Comparison of ENCODE assay signal across 7 worm cellular contexts in genomic region chrV:14734187-14734765, ce11.
TF ChIP-seq lines count a peak whose summit lies in the region.

unc-61 (minus strand) TSS chrV:14734237.

TF ChIP-seq in whole organism, L1 larva, 84 proteins besides CTCF, POLR2A, EP300 and RAD21 (continues in another document):
- no peak for TF ChIP-seq sox-4 (tag; optimal IDR thresholded peaks at IDR 0.05; lab: Kevin White, UChicago)
- TF ChIP-seq nhr-11 (tag; optimal IDR thresholded peaks at IDR 0.05; lab: Kevin White, UChicago), result no peak
- no peak for TF ChIP-seq hpl-2 (GFP tag; optimal IDR thresholded peaks at IDR 0.05; lab: Kevin White, UChicago)
- TF ChIP-seq sptf-1 (tag; optimal IDR thresholded peaks at IDR 0.05; lab: Kevin White, UChicago), result no peak
- no peak for TF ChIP-seq ztf-11 (tag; optimal IDR thresholded peaks at IDR 0.05; lab: Kevin White, UChicago)
- TF ChIP-seq Y116A8C.19 (tag; optimal IDR thresholded peaks at IDR 0.05; lab: Kevin White, UChicago; ENCODE audit: borderline replicate concordance), result no peak
- TF ChIP-seq nhr-12 (tag; optimal IDR thresholded peaks at IDR 0.05; lab: Kevin White, UChicago), result no peak
- no peak for TF ChIP-seq pax-3 (tag; optimal IDR thresholded peaks at IDR 0.05; lab: Kevin White, UChicago)
- no peak for TF ChIP-seq hlh-17 (GFP tag; optimal IDR thresholded peaks at IDR 0.05; lab: Kevin White, UChicago; ENCODE audit: borderline replicate concordance)
- no peak for TF ChIP-seq unc-30 (tag; optimal IDR thresholded peaks at IDR 0.05; lab: Kevin White, UChicago)
- peak; percentile 61 for TF ChIP-seq skn-1 (tag; optimal IDR thresholded peaks at IDR 0.05; lab: Kevin White, UChicago)
- TF ChIP-seq nhr-47 (tag; optimal IDR thresholded peaks at IDR 0.05; lab: Kevin White, UChicago), result no peak
- no peak for TF ChIP-seq mdl-1 (tag; optimal IDR thresholded peaks at IDR 0.05; lab: Kevin White, UChicago)

TF ChIP-seq in whole organism, L2 larva, 48 proteins besides CTCF, POLR2A, EP300 and RAD21 (continues in another document):
- TF ChIP-seq nhr-12 (tag; optimal IDR thresholded peaks at IDR 0.05; lab: Kevin White, UChicago), result no peak
- TF ChIP-seq ceh-82 (tag; optimal IDR thresholded peaks at IDR 0.05; lab: Kevin White, UChicago), result no peak
- TF ChIP-seq lin-11 (tag; optimal IDR thresholded peaks at IDR 0.05; lab: Kevin White, UChicago), result no peak
- TF ChIP-seq nhr-21 (tag; optimal IDR thresholded peaks at IDR 0.05; lab: Kevin White, UChicago), result no peak
- TF ChIP-seq R02D3.7 (tag; optimal IDR thresholded peaks at IDR 0.05; lab: Kevin White, UChicago), result peak; percentile 65
- TF ChIP-seq ztf-4 (tag; optimal IDR thresholded peaks at IDR 0.05; lab: Kevin White, UChicago), result no peak
- TF ChIP-seq egl-27 (tag; optimal IDR thresholded peaks at IDR 0.05; lab: Kevin White, UChicago), result no peak
- no peak for TF ChIP-seq zag-1 (tag; optimal IDR thresholded peaks at IDR 0.05; lab: Kevin White, UChicago)
- TF ChIP-seq nhr-129 (tag; optimal IDR thresholded peaks at IDR 0.05; lab: Kevin White, UChicago), result peak; percentile 7
- TF ChIP-seq sma-9 (GFP tag; optimal IDR thresholded peaks at IDR 0.05; lab: Kevin White, UChicago), result no peak
- TF ChIP-seq sma-9 (tag; optimal IDR thresholded peaks at IDR 0.05; lab: Kevin White, UChicago), result no peak
- TF ChIP-seq ceh-16 (tag; optimal IDR thresholded peaks at IDR 0.05; lab: Kevin White, UChicago), result no peak
- TF ChIP-seq mab-5 (tag; optimal IDR thresholded peaks at IDR 0.05; lab: Kevin White, UChicago), result no peak
- TF ChIP-seq sem-4 (tag; optimal IDR thresholded peaks at IDR 0.05; lab: Kevin White, UChicago), result no peak

TF ChIP-seq in whole organism, L3 larva, 47 proteins besides CTCF, POLR2A, EP300 and RAD21:
- TF ChIP-seq pha-4 (tag; optimal IDR thresholded peaks at IDR 0.05; lab: Kevin White, UChicago) (peak; percentile 35), unc-62 (GFP tag; optimal IDR thresholded peaks at IDR 0.05; lab: Kevin White, UChicago) (no peak), R02D3.7 (tag; optimal IDR thresholded peaks at IDR 0.05; lab: Kevin White, UChicago) (peak; percentile 82), lin-39 (tag; optimal IDR thresholded peaks at IDR 0.05; lab: Kevin White, UChicago) (peak; percentile 1), lin-15B (tag; optimal IDR thresholded peaks at IDR 0.05; lab: Kevin White, UChicago) (peak; percentile 74)
TF ChIP-seq in whole organism, L3 larva: peak in this region for 4.

TF ChIP-seq in whole organism, L4 larva, 104 proteins besides CTCF, POLR2A, EP300 and RAD21 (continues in another document):
- no peak for TF ChIP-seq F37D6.2 (tag; optimal IDR thresholded peaks at IDR 0.05; lab: Kevin White, UChicago)
- TF ChIP-seq lir-3 (tag; optimal IDR thresholded peaks at IDR 0.05; lab: Kevin White, UChicago), result no peak
- no peak for TF ChIP-seq ceh-32 (tag; optimal IDR thresholded peaks at IDR 0.05; lab: Kevin White, UChicago; ENCODE audit: poor library complexity)
- peak; percentile 87 for TF ChIP-seq nhr-6 (tag; optimal IDR thresholded peaks at IDR 0.05; lab: Kevin White, UChicago)
- TF ChIP-seq nhr-76 (tag; optimal IDR thresholded peaks at IDR 0.05; lab: Kevin White, UChicago), result no peak
- peak; percentile 52 for TF ChIP-seq R02D3.7 (tag; optimal IDR thresholded peaks at IDR 0.05; lab: Kevin White, UChicago)
- peak; percentile 27 for TF ChIP-seq ces-1 (GFP tag; optimal IDR thresholded peaks at IDR 0.05; lab: Kevin White, UChicago)
- TF ChIP-seq lin-38 (GFP tag; IDR thresholded peaks at IDR 0.05; lab: Robert Waterston, UW), result peak; percentile 85; the same call in 1 of the 2 replicates
- TF ChIP-seq mes-2 (tag; optimal IDR thresholded peaks at IDR 0.05; lab: Kevin White, UChicago; ENCODE audit: poor library complexity, severe bottlenecking), result peak; percentile 35
- TF ChIP-seq php-3 (GFP tag; IDR thresholded peaks at IDR 0.05; lab: Robert Waterston, UW), result no peak
- TF ChIP-seq nhr-28 (tag; optimal IDR thresholded peaks at IDR 0.05; lab: Kevin White, UChicago), result no peak
- TF ChIP-seq gei-8 (GFP tag; optimal IDR thresholded peaks at IDR 0.05; lab: Kevin White, UChicago), result no peak
- TF ChIP-seq ctbp-1 (GFP tag; IDR thresholded peaks at IDR 0.05; lab: Robert Waterston, UW), result no peak
- no peak for TF ChIP-seq hmg-1.1 (GFP tag; IDR thresholded peaks at IDR 0.05; lab: Robert Waterston, UW)
- TF ChIP-seq unc-62 (GFP tag; optimal IDR thresholded peaks at IDR 0.05 in 1 of 2; lab: Kevin White, UChicago), result no peak
- TF ChIP-seq unc-62 (tag; optimal IDR thresholded peaks at IDR 0.05; lab: Kevin White, UChicago), result no peak

TF ChIP-seq in whole organism, late embryonic, 69 proteins besides CTCF, POLR2A, EP300 and RAD21:
- TF ChIP-seq unc-42 (tag; optimal IDR thresholded peaks at IDR 0.05; lab: Kevin White, UChicago), result peak; percentile 90
- no peak for TF ChIP-seq ceh-45 (GFP tag; IDR thresholded peaks at IDR 0.05; lab: Robert Waterston, UW)

TF ChIP-seq in whole organism, mixed stage, embryonic, 35 proteins besides CTCF, POLR2A, EP300 and RAD21:
- TF ChIP-seq ces-1 (GFP tag; optimal IDR thresholded peaks at IDR 0.05; lab: Kevin White, UChicago), result peak; percentile 89
- TF ChIP-seq cnd-1 (tag; optimal IDR thresholded peaks at IDR 0.05; lab: Kevin White, UChicago), result no peak
- TF ChIP-seq mep-1 (tag; optimal IDR thresholded peaks at IDR 0.05; lab: Kevin White, UChicago), result peak; percentile 1
- no peak for TF ChIP-seq flh-1 (GFP tag; optimal IDR thresholded peaks at IDR 0.05; lab: Kevin White, UChicago)

TF ChIP-seq in whole organism, young adult, 124 proteins besides CTCF, POLR2A, EP300 and RAD21:
- TF ChIP-seq egl-18 (GFP tag; IDR thresholded peaks at IDR 0.05; lab: Robert Waterston, UW) (no peak), dpl-1 (GFP tag; optimal IDR thresholded peaks at IDR 0.05; lab: Kevin White, UChicago) (peak; percentile 41), efl-1 (GFP tag; optimal IDR thresholded peaks at IDR 0.05; lab: Kevin White, UChicago) (peak; percentile 78), snpc-3.4 (tag; optimal IDR thresholded peaks at IDR 0.05; lab: Kevin White, UChicago) (peak; percentile 5), lsl-1 (GFP tag; optimal IDR thresholded peaks at IDR 0.05; lab: Kevin White, UChicago) (peak; percentile 22), lin-35 (GFP tag; optimal IDR thresholded peaks at IDR 0.05; lab: Kevin White, UChicago) (peak in 1 of 3 experiments; percentile 72), fkh-3 (tag; optimal IDR thresholded peaks at IDR 0.05; lab: Kevin White, UChicago) (no peak), hmg-20 (GFP tag; IDR thresholded peaks at IDR 0.05; lab: Robert Waterston, UW) (no peak), lin-54 (GFP tag; optimal IDR thresholded peaks at IDR 0.05; lab: Kevin White, UChicago) (peak; percentile 35), mcd-1 (GFP tag; IDR thresholded peaks at IDR 0.05; lab: Robert Waterston, UW) (peak; percentile 79)
